Fruit fly (Drosophila melanogaster) whole organism, embryonic: ENCODE measurements around the gene Mdh1.

Experiments
- CG1529 ChIP-seq: fragments of 200-800 bp; sonication (Bioruptor generic); optimal IDR thresholded peaks from 3 replicates; lab custom pipeline; 2018; ENCODE audit warnings: missing biosample characterization, missing genetic modification characterization
- Dfd ChIP-seq, 2 experiments: fragments of >200 bp; optimal IDR thresholded peaks; 2 replicates each; lab custom pipeline; 2017; ENCODE audit warnings: missing biosample characterization in 2 of 2, missing genetic modification characterization in 2 of 2
- Elba2 ChIP-seq: fragments of 200-800 bp; sonication (Bioruptor generic); optimal IDR thresholded peaks from 3 replicates; lab custom pipeline; 2016; ENCODE audit warnings: missing biosample characterization, missing genetic modification characterization

DNA sequence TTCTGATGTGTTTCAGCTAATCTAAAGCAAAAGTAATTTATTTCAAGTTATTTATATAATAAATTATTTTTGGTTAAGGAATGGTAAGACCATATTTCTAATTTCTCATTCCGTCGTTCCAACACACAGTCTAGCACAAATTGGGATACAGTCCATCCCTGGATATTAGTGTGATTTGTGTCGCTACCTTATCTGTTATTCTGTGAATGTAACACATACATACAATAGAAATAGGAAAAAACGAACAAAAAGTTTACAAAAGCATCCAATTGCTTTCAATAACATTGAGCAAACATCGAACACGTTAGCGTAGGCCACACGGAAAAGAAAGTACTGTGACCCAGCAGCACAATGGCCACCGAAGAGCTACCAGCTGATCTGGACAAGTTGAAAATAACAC, 29.6 kb downstream of the Mdh1 start, which contains the start of gene CG5056:
- TF ChIP-seq Dfd (GFP tag; optimal IDR thresholded peaks at IDR 0.05; lab: Kevin White, UChicago): no peak
- no peak for TF ChIP-seq Elba2 (GFP tag; lab: Kevin White, UChicago)
- TF ChIP-seq CG1529: no peak
